Worm (Caenorhabditis elegans): ENCODE results near the gene C04G6.4.

C04G6.4 gene

DNA sequence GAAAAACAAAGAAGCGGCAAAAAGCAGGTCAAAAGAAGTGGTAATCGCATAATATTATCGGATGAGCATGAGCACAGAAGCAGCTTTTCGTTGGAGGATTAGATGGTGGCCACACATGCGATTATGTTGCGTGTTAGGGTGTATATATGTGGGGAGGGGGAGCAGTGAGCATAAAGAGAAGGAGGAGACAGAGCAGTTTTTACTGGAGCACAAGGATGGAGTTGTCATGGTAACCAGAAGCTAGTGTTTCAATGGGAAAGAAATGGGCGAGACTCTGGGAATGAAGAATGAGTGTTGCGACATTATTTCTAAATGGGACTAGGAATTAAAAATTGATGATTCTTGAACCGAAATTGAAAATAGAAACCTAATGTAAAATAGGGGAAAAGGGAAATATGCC lies 15.3 kb downstream of the C04G6.4 start, which contains the start of gene C27A2.8:
Gene C27A2.8, minus strand, starts transcription at position 117 of the 400 bp plus-strand sequence.
- TF ChIP-seq elt-3 (tag; optimal IDR thresholded peaks at IDR 0.05) (no peak), lsy-2 (tag; optimal IDR thresholded peaks at IDR 0.05) (no peak), snpc-4 (tag; optimal IDR thresholded peaks at IDR 0.05) (no peak), nhr-237 (tag; optimal IDR thresholded peaks at IDR 0.05) (no peak), drap-1 (GFP tag; optimal IDR thresholded peaks at IDR 0.05) (no peak), unc-39 (tag; optimal IDR thresholded peaks at IDR 0.05) (no peak), tbx-8 (GFP tag; optimal IDR thresholded peaks at IDR 0.05) (no peak), M03D4.4 (tag; optimal IDR thresholded peaks at IDR 0.05) (no peak), flh-1 (GFP tag; optimal IDR thresholded peaks at IDR 0.05) (no peak)

ce11 chrII:5066967-5067366 lies 16.3 kb downstream of the C04G6.4 start:
- no peak for TF ChIP-seq nhr-237 (tag; optimal IDR thresholded peaks at IDR 0.05)
- TF ChIP-seq snpc-4 (tag; optimal IDR thresholded peaks at IDR 0.05): no peak
- no peak for TF ChIP-seq elt-1 (tag; optimal IDR thresholded peaks at IDR 0.05; ENCODE audit: borderline replicate concordance, insufficient read depth)
- no peak for TF ChIP-seq lin-13 (tag; optimal IDR thresholded peaks at IDR 0.05)
- TF ChIP-seq ceh-83 (GFP tag; optimal IDR thresholded peaks at IDR 0.05): no peak
- TF ChIP-seq cnd-1 (tag; optimal IDR thresholded peaks at IDR 0.05): no peak
- TF ChIP-seq lsy-2 (tag; optimal IDR thresholded peaks at IDR 0.05): no peak
- no peak for TF ChIP-seq nhr-2 (tag; optimal IDR thresholded peaks at IDR 0.05)
- no peak for TF ChIP-seq nhr-76 (tag; optimal IDR thresholded peaks at IDR 0.05)
- TF ChIP-seq bed-3 (GFP tag; optimal IDR thresholded peaks at IDR 0.05): no peak
- no peak for TF ChIP-seq unc-39 (tag; optimal IDR thresholded peaks at IDR 0.05)
- no peak for TF ChIP-seq ceh-39 (tag; optimal IDR thresholded peaks at IDR 0.05)
- no peak for TF ChIP-seq flh-1 (GFP tag; optimal IDR thresholded peaks at IDR 0.05)
- TF ChIP-seq lin-32 (GFP tag; optimal IDR thresholded peaks at IDR 0.05): no peak
- no peak for TF ChIP-seq blmp-1 (tag; optimal IDR thresholded peaks at IDR 0.05)
- TF ChIP-seq ham-2 (GFP tag; optimal IDR thresholded peaks at IDR 0.05): no peak
- no peak for TF ChIP-seq zip-8 (tag; optimal IDR thresholded peaks at IDR 0.05)
- TF ChIP-seq pha-4 (tag; optimal IDR thresholded peaks at IDR 0.05): no peak
- TF ChIP-seq drap-1 (GFP tag; optimal IDR thresholded peaks at IDR 0.05): no peak
- no peak for TF ChIP-seq sem-2 (GFP tag; optimal IDR thresholded peaks at IDR 0.05)

DNA sequence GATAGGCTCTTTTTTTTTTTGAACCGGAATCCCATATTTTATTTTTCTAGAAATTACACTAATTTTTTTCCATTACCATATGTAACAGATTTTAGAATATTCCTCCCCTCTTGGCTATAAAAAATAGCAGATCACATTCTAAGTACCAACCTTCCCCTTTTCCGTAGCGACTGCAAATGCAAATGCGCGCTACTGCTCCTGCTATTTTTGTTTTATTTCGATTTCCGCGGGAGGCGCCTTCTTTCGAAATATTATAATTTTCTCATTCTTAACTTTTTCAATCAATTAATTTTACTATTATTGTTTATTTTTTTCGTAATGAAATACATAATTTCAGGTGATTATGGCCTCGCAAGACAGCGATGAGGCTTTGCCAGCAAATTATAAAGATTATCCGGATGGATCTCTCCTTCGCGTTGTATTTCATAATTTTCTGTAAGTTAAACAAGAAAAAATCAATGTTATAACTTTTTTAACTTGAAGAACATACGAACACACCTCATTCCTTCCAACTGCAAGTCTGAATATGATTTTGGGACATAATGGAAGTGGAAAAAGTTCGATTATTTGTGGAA lies 21.4 kb downstream of the C04G6.4 start, which contains the start of gene smc-5:
Gene smc-5, plus strand, starts transcription at position 332 of the 575 bp plus-strand sequence.
- TF ChIP-seq flh-1 (GFP tag; optimal IDR thresholded peaks at IDR 0.05) (no peak), hlh-1 (tag; optimal IDR thresholded peaks at IDR 0.05) (peak; percentile 57), elt-1 (tag; optimal IDR thresholded peaks at IDR 0.05; ENCODE audit: borderline replicate concordance, insufficient read depth) (no peak), ces-1 (GFP tag; optimal IDR thresholded peaks at IDR 0.05) (peak; percentile 56), mep-1 (tag; optimal IDR thresholded peaks at IDR 0.05) (peak; percentile 86), nhr-76 (tag; optimal IDR thresholded peaks at IDR 0.05) (no peak), tbx-8 (GFP tag; optimal IDR thresholded peaks at IDR 0.05) (no peak), pha-4 (tag; optimal IDR thresholded peaks at IDR 0.05) (peak; percentile 8), snpc-4 (tag; optimal IDR thresholded peaks at IDR 0.05) (no peak), blmp-1 (tag; optimal IDR thresholded peaks at IDR 0.05) (no peak), drap-1 (GFP tag; optimal IDR thresholded peaks at IDR 0.05) (no peak), lin-32 (GFP tag; optimal IDR thresholded peaks at IDR 0.05) (no peak), bed-3 (GFP tag; optimal IDR thresholded peaks at IDR 0.05) (no peak), ham-2 (GFP tag; optimal IDR thresholded peaks at IDR 0.05) (no peak), nhr-237 (tag; optimal IDR thresholded peaks at IDR 0.05) (peak; percentile 56), mls-2 (tag; optimal IDR thresholded peaks at IDR 0.05) (no peak), lsy-2 (tag; optimal IDR thresholded peaks at IDR 0.05) (peak; percentile 85), unc-120 (tag; optimal IDR thresholded peaks at IDR 0.05; ENCODE audit: poor library complexity, severe bottlenecking) (peak; percentile 26), cnd-1 (tag; optimal IDR thresholded peaks at IDR 0.05) (no peak), sptf-1 (tag; optimal IDR thresholded peaks at IDR 0.05) (no peak), nhr-28 (tag; optimal IDR thresholded peaks at IDR 0.05) (no peak), ceh-39 (tag; optimal IDR thresholded peaks at IDR 0.05) (peak; percentile 42)

ce11 chrII:5060719-5061118 lies 22.5 kb downstream of the C04G6.4 start, which contains the start of gene pho-12:
TSS of gene pho-12 (minus strand) at chrII:5060819.
- TF ChIP-seq nhr-12 (tag; optimal IDR thresholded peaks at IDR 0.05) (no peak), flh-1 (GFP tag; optimal IDR thresholded peaks at IDR 0.05) (no peak), unc-39 (tag; optimal IDR thresholded peaks at IDR 0.05) (no peak), mep-1 (tag; optimal IDR thresholded peaks at IDR 0.05) (no peak), sem-2 (GFP tag; optimal IDR thresholded peaks at IDR 0.05) (no peak), ceh-39 (tag; optimal IDR thresholded peaks at IDR 0.05) (no peak), blmp-1 (tag; optimal IDR thresholded peaks at IDR 0.05) (no peak), zip-8 (tag; optimal IDR thresholded peaks at IDR 0.05) (no peak), nhr-2 (tag; optimal IDR thresholded peaks at IDR 0.05) (no peak), mab-5 (tag; optimal IDR thresholded peaks at IDR 0.05) (no peak), tbx-8 (GFP tag; optimal IDR thresholded peaks at IDR 0.05) (no peak), lin-13 (tag; optimal IDR thresholded peaks at IDR 0.05) (no peak), ceh-83 (GFP tag; optimal IDR thresholded peaks at IDR 0.05) (no peak), hlh-1 (tag; optimal IDR thresholded peaks at IDR 0.05) (no peak), nhr-76 (tag; optimal IDR thresholded peaks at IDR 0.05) (no peak), ceh-43 (GFP tag; optimal IDR thresholded peaks at IDR 0.05) (no peak), ham-2 (GFP tag; optimal IDR thresholded peaks at IDR 0.05) (no peak), sptf-1 (tag; optimal IDR thresholded peaks at IDR 0.05) (no peak), nhr-28 (tag; optimal IDR thresholded peaks at IDR 0.05) (no peak)

Measured in whole organism, mixed stage, embryonic.